Worm (Caenorhabditis elegans): ENCODE data around the gene ced-10.

ced-10 gene

DNA sequence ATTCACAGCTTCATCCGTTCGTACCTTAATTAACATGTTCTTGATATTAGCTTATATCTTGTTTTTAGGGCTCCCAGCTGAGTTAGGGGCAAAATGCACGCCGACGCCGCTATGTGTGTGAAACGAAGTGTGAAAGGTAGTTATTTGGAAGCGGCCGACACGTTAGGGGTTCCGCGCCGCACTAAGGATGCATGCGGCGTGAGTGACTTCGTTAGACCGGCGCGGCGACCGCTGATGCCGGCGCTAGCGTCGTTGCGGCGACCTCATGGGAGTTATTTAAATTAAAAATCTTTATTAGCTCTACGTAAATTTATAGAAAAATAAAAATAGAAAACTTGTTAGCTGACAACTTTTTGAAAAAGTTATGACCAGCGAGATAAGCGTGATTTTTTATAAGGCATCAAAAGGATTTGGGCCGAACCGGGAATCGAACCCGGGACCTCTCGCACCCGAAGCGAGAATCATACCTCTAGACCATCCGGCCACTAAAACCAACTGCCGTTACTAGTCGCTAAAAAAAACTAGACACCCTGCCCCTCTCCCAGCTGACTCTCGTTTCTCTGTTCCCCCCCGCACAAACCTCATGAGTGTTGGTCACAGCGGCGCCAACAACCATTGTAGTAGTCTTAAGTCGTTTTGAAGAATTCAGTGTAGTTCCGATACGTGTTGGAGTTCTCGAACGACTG is 42.6 kb upstream of the ced-10 start (continued):
- TF ChIP-seq nhr-179 (tag; optimal IDR thresholded peaks at IDR 0.05), result no peak
- no peak for TF ChIP-seq F23B12.7 (tag; optimal IDR thresholded peaks at IDR 0.05; ENCODE audit: insufficient read depth)
- TF ChIP-seq F10E7.11 (tag; optimal IDR thresholded peaks at IDR 0.05), result no peak
- TF ChIP-seq nhr-120 (GFP tag; IDR thresholded peaks at IDR 0.05), result no peak
- peak; percentile 52 for TF ChIP-seq F52B5.7 (tag; optimal IDR thresholded peaks at IDR 0.05)
- peak; percentile 93 for TF ChIP-seq lin-26 (GFP tag; IDR thresholded peaks at IDR 0.05)
- peak; percentile 65 for TF ChIP-seq snpc-3.4 (tag; optimal IDR thresholded peaks at IDR 0.05)
- 0 out of 2 replicates have a peak, but pooled peaks have one; percentile 40 for TF ChIP-seq aptf-3 (GFP tag; IDR thresholded peaks at IDR 0.05)
- peak; percentile 85 for TF ChIP-seq die-1 (tag; optimal IDR thresholded peaks at IDR 0.05)
- peak; percentile 59; the same call in 1 of the 2 replicates for TF ChIP-seq ztf-25 (GFP tag; IDR thresholded peaks at IDR 0.05)
- TF ChIP-seq ccch-3 (GFP tag; optimal IDR thresholded peaks at IDR 0.05), result no peak
- peak; percentile 36 to 72 for TF ChIP-seq rec-8 (tag; optimal IDR thresholded peaks at IDR 0.05)
- no peak for TF ChIP-seq tbx-9 (tag; optimal IDR thresholded peaks at IDR 0.05; ENCODE audit: borderline replicate concordance)
- TF ChIP-seq B0035.1 (tag; optimal IDR thresholded peaks at IDR 0.05), result no peak
- peak; percentile 32 for TF ChIP-seq attf-5 (GFP tag; optimal IDR thresholded peaks at IDR 0.05)
- peak; percentile 69 for TF ChIP-seq zfh-2 (GFP tag; conservative IDR thresholded peaks at IDR 0.05)
- TF ChIP-seq chd-7 (tag; optimal IDR thresholded peaks at IDR 0.05), result peak; percentile 59
- no peak for TF ChIP-seq tlf-1 (GFP tag; optimal IDR thresholded peaks at IDR 0.05)
- no peak for TF ChIP-seq Y79H2A.3 (GFP tag; conservative IDR thresholded peaks at IDR 0.05)
- TF ChIP-seq athp-1 (tag; optimal IDR thresholded peaks at IDR 0.05), result peak; percentile 73
- peak; percentile 71 for TF ChIP-seq T07F8.4 (tag; optimal IDR thresholded peaks at IDR 0.05)
- no peak for TF ChIP-seq nhr-80 (tag; optimal IDR thresholded peaks at IDR 0.05)
- peak; percentile 82 for TF ChIP-seq nfyb-1 (GFP tag; IDR thresholded peaks at IDR 0.05)
- TF ChIP-seq F39B2.1 (GFP tag; IDR thresholded peaks at IDR 0.05), result no peak
- TF ChIP-seq tbp1 (GFP tag; optimal IDR thresholded peaks at IDR 0.05), result peak; percentile 96
- peak; percentile 31 for TF ChIP-seq lsl-1 (GFP tag; optimal IDR thresholded peaks at IDR 0.05)
- TF ChIP-seq C17E4.6 (GFP tag; IDR thresholded peaks at IDR 0.05), result no peak
- TF ChIP-seq ceh-27 (GFP tag; optimal IDR thresholded peaks at IDR 0.05), result peak; percentile 41
- no peak for TF ChIP-seq somi-1 (GFP tag; optimal IDR thresholded peaks at IDR 0.05)
- TF ChIP-seq sdz-38 (tag; optimal IDR thresholded peaks at IDR 0.05), result no peak
- 0 out of 2 replicates have a peak, but pooled peaks have one; percentile 41 for TF ChIP-seq hmg-20 (GFP tag; IDR thresholded peaks at IDR 0.05)
- TF ChIP-seq hrde-1 (tag; optimal IDR thresholded peaks at IDR 0.05; ENCODE audit: borderline replicate concordance), result peak; percentile 65
- no peak for TF ChIP-seq ceh-58 (GFP tag; IDR thresholded peaks at IDR 0.05)
- TF ChIP-seq mel-28 (tag; optimal IDR thresholded peaks at IDR 0.05; ENCODE audit: borderline replicate concordance), result no peak
- TF ChIP-seq zim-3 (tag; optimal IDR thresholded peaks at IDR 0.05), result peak; percentile 82
- TF ChIP-seq ceh-100 (GFP tag; IDR thresholded peaks at IDR 0.05), result peak; percentile 22; the same call in 1 of the 2 replicates
- TF ChIP-seq cebp-2 (GFP tag; IDR thresholded peaks at IDR 0.05), result no peak
- TF ChIP-seq madf-3 (GFP tag; IDR thresholded peaks at IDR 0.05), result no peak
- TF ChIP-seq sptf-2 (GFP tag; optimal IDR thresholded peaks at IDR 0.05), result no peak
- TF ChIP-seq ceh-40 (GFP tag; IDR thresholded peaks at IDR 0.05), result no peak
- TF ChIP-seq ekl-4 (GFP tag; IDR thresholded peaks at IDR 0.05), result no peak
- TF ChIP-seq lin-40 (tag; optimal IDR thresholded peaks at IDR 0.05), result no peak
- TF ChIP-seq nhr-27 (tag; optimal IDR thresholded peaks at IDR 0.05), result no peak
- peak; percentile 18 for TF ChIP-seq K12H6.12 (tag; optimal IDR thresholded peaks at IDR 0.05)
- TF ChIP-seq nhr-90 (tag; optimal IDR thresholded peaks at IDR 0.05), result peak; percentile 84
- TF ChIP-seq ets-4 (GFP tag; optimal IDR thresholded peaks at IDR 0.05), result no peak
- no peak for TF ChIP-seq nfya-2 (GFP tag; IDR thresholded peaks at IDR 0.05)
- no peak for TF ChIP-seq Y53F4B.3 (GFP tag; IDR thresholded peaks at IDR 0.05)

All from whole organism, young adult.